In genomic region chrX:16596250-16596793, dm6 we compare ENCODE assay signal across 1 fruit fly cellular context.
TF ChIP-seq lines count a peak whose summit lies in the region.

No protein-coding gene starts in this region.

TF ChIP-seq in whole organism, embryonic, 481 proteins besides CTCF, POLR2A, EP300 and RAD21 (continued from another document):
- TF ChIP-seq Pdp1 (GFP tag; optimal IDR thresholded peaks at IDR 0.05; lab: Kevin White, UChicago) (peak in 1 of 2 experiments; percentile 10), C15 (GFP tag; IDR thresholded peaks at IDR 0.05; lab: Robert Waterston, UW) (no peak), inv (GFP tag; IDR thresholded peaks at IDR 0.05; lab: Robert Waterston, UW; ENCODE audit: partially characterized antibody) (no peak), lilli (GFP tag; optimal IDR thresholded peaks at IDR 0.05; lab: Kevin White, UChicago) (no peak), CrebB (tag; optimal IDR thresholded peaks at IDR 0.05; lab: Kevin White, UChicago) (peak; percentile 10), CG13287 (GFP tag; IDR thresholded peaks at IDR 0.05; lab: Robert Waterston, UW; ENCODE audit: partially characterized antibody) (no peak), CG16815 (GFP tag; optimal IDR thresholded peaks at IDR 0.05; lab: Kevin White, UChicago) (no peak), CG1647 (GFP tag; optimal IDR thresholded peaks at IDR 0.05; lab: Kevin White, UChicago) (no peak), Dip3 (GFP tag; optimal IDR thresholded peaks at IDR 0.05; lab: Kevin White, UChicago) (no peak), Sin3A (optimal IDR thresholded peaks at IDR 0.05; lab: Kevin White, UChicago) (no peak), CG17612 (GFP tag; IDR thresholded peaks at IDR 0.05; lab: Robert Waterston, UW) (no peak), CG2202 (tag; optimal IDR thresholded peaks at IDR 0.05; lab: Kevin White, UChicago) (peak; percentile 1), CG17568 (GFP tag; optimal IDR thresholded peaks at IDR 0.05; lab: Kevin White, UChicago) (no peak), CG1832 (GFP tag; optimal IDR thresholded peaks at IDR 0.05; lab: Kevin White, UChicago) (no peak), CG4707 (GFP tag; optimal IDR thresholded peaks at IDR 0.05; lab: Kevin White, UChicago) (no peak), dmrt99B (tag; optimal IDR thresholded peaks at IDR 0.05; lab: Kevin White, UChicago) (no peak), kay (GFP tag; optimal IDR thresholded peaks at IDR 0.05; lab: Kevin White, UChicago) (peak; percentile 16), CG14014 (GFP tag; IDR thresholded peaks at IDR 0.05; lab: Robert Waterston, UW) (no peak), Hey (tag; optimal IDR thresholded peaks at IDR 0.05; lab: Kevin White, UChicago) (no peak), Xbp1 (GFP tag; optimal IDR thresholded peaks at IDR 0.05; lab: Kevin White, UChicago) (no peak), CG13775 (GFP tag; optimal IDR thresholded peaks at IDR 0.05; lab: Kevin White, UChicago) (no peak), CG30020 (tag; optimal IDR thresholded peaks at IDR 0.05; lab: Kevin White, UChicago) (no peak), CG34376 (GFP tag; optimal IDR thresholded peaks at IDR 0.05; lab: Kevin White, UChicago) (no peak), Hand (GFP tag; optimal IDR thresholded peaks at IDR 0.05; lab: Kevin White, UChicago) (no peak), B-H2 (GFP tag; optimal IDR thresholded peaks at IDR 0.05; lab: Kevin White, UChicago) (no peak), CG1603 (tag; optimal IDR thresholded peaks at IDR 0.05; lab: Kevin White, UChicago) (no peak), CG12391 (tag; optimal IDR thresholded peaks at IDR 0.05; lab: Kevin White, UChicago) (no peak), HLHmδ (GFP tag; optimal IDR thresholded peaks at IDR 0.05; lab: Kevin White, UChicago) (no peak), Ets65A (GFP tag; lab: Kevin White, UChicago) (peak; percentile 56), CG10147 (GFP tag; optimal IDR thresholded peaks at IDR 0.05; lab: Kevin White, UChicago) (no peak), ac (GFP tag; optimal IDR thresholded peaks at IDR 0.05; lab: Kevin White, UChicago) (no peak), YL-1 (GFP tag; optimal IDR thresholded peaks at IDR 0.05; lab: Kevin White, UChicago) (no peak), Scr (GFP tag; IDR thresholded peaks at IDR 0.05; lab: Robert Waterston, UW; ENCODE audit: partially characterized antibody) (no peak), CG1529 (GFP tag; optimal IDR thresholded peaks at IDR 0.05; lab: Kevin White, UChicago) (no peak), Spps (tag; optimal IDR thresholded peaks at IDR 0.05; lab: Kevin White, UChicago) (no peak), CG15479 (GFP tag; optimal IDR thresholded peaks at IDR 0.05; lab: Kevin White, UChicago) (no peak), sisA (GFP tag; IDR thresholded peaks at IDR 0.05; lab: Robert Waterston, UW) (no peak), CG9215 (GFP tag; IDR thresholded peaks at IDR 0.05; lab: Robert Waterston, UW) (no peak), sr (GFP tag; IDR thresholded peaks at IDR 0.05; lab: Robert Waterston, UW) (no peak), sd (tag; optimal IDR thresholded peaks at IDR 0.05; lab: Kevin White, UChicago) (no peak), CG7745 (tag; optimal IDR thresholded peaks at IDR 0.05; lab: Kevin White, UChicago) (peak; percentile 52), CG2875 (GFP tag; optimal IDR thresholded peaks at IDR 0.05; lab: Kevin White, UChicago) (no peak), fd64A (GFP tag; optimal IDR thresholded peaks at IDR 0.05; lab: Kevin White, UChicago) (peak; percentile 30), CG9876 (GFP tag; optimal IDR thresholded peaks at IDR 0.05; lab: Kevin White, UChicago) (no peak), Nf-YA (GFP tag; IDR thresholded peaks at IDR 0.05; lab: Robert Waterston, UW) (no peak), sob (GFP tag; IDR thresholded peaks at IDR 0.05; lab: Robert Waterston, UW) (no peak), CG15073 (GFP tag; optimal IDR thresholded peaks at IDR 0.05; lab: Kevin White, UChicago) (no peak), Awh (GFP tag; IDR thresholded peaks at IDR 0.05; lab: Robert Waterston, UW) (0 out of 2 replicates have a peak, but pooled peaks have one; percentile 17), CG14441 (GFP tag; IDR thresholded peaks at IDR 0.05; lab: Robert Waterston, UW) (no peak), ATbp (GFP tag; optimal IDR thresholded peaks at IDR 0.05; lab: Kevin White, UChicago) (peak; percentile 20)
